Fruit fly (Drosophila melanogaster): ENCODE measurements around the gene CG31036.

dm6 chr3R:29876733-29877193, 31.1 kb upstream of the CG31036 start, which contains the start of gene CG31038:
- TF ChIP-seq usp (GFP tag; optimal IDR thresholded peaks at IDR 0.05), result no peak
- TF ChIP-seq psq (optimal IDR thresholded peaks at IDR 0.05), result no peak
- no peak for TF ChIP-seq pan (optimal IDR thresholded peaks at IDR 0.05)
- TF ChIP-seq EcR (GFP tag; optimal IDR thresholded peaks at IDR 0.05), result no peak
- TF ChIP-seq Dll (optimal IDR thresholded peaks at IDR 0.05), result no peak
